Fruit fly (Drosophila melanogaster): ENCODE measurements around the gene CG11696.

Gene CG11696

DNA sequence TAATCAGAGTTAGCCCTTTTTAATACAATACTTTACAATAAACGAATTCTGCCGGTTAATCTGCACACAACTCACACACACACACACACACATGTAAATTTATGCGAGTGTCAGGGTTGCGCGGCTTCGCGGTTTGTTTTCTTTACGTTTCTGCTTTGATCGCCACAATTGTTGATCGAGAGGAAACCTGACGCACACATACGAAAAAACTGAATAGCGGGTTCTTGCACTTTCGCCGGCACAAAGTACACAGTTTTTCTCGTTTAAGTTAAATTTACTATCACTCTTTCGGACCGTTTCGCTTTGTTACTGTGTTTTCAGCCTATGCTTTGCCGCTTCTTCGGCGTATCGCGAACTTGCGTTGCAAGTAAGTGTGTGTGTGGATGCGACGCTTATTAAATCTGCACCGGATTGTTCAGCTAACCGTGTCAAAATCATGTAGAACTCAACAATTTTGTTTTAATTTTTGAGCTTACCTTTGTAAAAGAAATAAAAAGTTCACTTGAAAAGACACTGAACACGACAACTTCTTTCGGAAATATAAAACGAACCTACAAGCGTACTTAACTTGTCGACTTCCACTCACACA, 37.6 kb downstream of the CG11696 start (continued):
- TF ChIP-seq CG4820 (GFP tag; optimal IDR thresholded peaks at IDR 0.05) (no peak), CG34422 (GFP tag; IDR thresholded peaks at IDR 0.05) (0 out of 3 replicates have a peak, but pooled peaks have one; percentile 47), hb (GFP tag; IDR thresholded peaks at IDR 0.05; ENCODE audit: partially characterized antibody) (no peak), CG7928 (GFP tag; optimal IDR thresholded peaks at IDR 0.05) (no peak), CG6854 (GFP tag; optimal IDR thresholded peaks at IDR 0.05) (peak; percentile 12), Med (GFP tag) (peak; percentile 70), CG42726 (GFP tag; IDR thresholded peaks at IDR 0.05; ENCODE audit: partially characterized antibody) (no peak), nom (GFP tag; optimal IDR thresholded peaks at IDR 0.05) (peak; percentile 62), dysf (GFP tag; IDR thresholded peaks at IDR 0.05) (no peak), CG17829 (tag; optimal IDR thresholded peaks at IDR 0.05) (no peak)

DNA sequence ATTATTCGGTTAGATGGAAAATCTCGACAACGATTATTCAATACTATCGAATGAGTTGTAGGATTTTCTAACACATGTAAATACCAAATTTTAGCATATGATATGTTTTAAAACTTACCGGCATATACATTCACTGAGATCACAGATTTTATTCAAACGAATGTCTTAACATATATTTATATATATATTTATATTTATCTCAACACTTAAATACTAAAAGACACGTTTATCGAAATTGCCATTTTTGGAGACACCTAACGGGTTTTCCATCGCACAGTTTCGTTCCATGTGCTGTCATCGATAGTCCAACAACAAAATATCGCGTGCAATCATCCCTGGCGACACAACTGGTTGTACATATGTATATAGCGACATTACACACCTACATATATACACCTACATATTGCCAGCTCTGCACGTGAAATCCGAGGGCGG, 38.1 kb downstream of the CG11696 start, which contains the start of the genes CG2247 and CG1703:
CG2247 (minus strand) TSS at position 8 of the 435 bp plus-strand sequence.
CG1703 (plus strand) TSS at position 283 of the 435 bp plus-strand sequence.
- TF ChIP-seq hb (GFP tag; IDR thresholded peaks at IDR 0.05; ENCODE audit: partially characterized antibody), result peak; percentile 68; the same call in 2 of the 3 replicates
- TF ChIP-seq CG10431 (GFP tag; optimal IDR thresholded peaks at IDR 0.05), result no peak
- TF ChIP-seq CG15011 (GFP tag; optimal IDR thresholded peaks at IDR 0.05), result no peak
- TF ChIP-seq Opbp (GFP tag; IDR thresholded peaks at IDR 0.05; ENCODE audit: partially characterized antibody), result peak; percentile 76
- peak; percentile 52 for TF ChIP-seq CoRest (tag; optimal IDR thresholded peaks at IDR 0.05)
- TF ChIP-seq ap (GFP tag; IDR thresholded peaks at IDR 0.05), result no peak
- TF ChIP-seq phol (tag; optimal IDR thresholded peaks at IDR 0.05), result peak; percentile 65
- TF ChIP-seq gt (GFP tag; IDR thresholded peaks at IDR 0.05), result no peak
- peak; percentile 44; the same call in 2 of the 3 replicates for TF ChIP-seq row (GFP tag; IDR thresholded peaks at IDR 0.05)
- peak; percentile 35 for TF ChIP-seq CG15601 (tag; optimal IDR thresholded peaks at IDR 0.05)
- TF ChIP-seq CG32532 (GFP tag; IDR thresholded peaks at IDR 0.05), result no peak
- TF ChIP-seq CG5953 (GFP tag; IDR thresholded peaks at IDR 0.05), result no peak
- TF ChIP-seq unc-4 (GFP tag; IDR thresholded peaks at IDR 0.05; ENCODE audit: partially characterized antibody), result peak; percentile 89
- TF ChIP-seq bbx (GFP tag; IDR thresholded peaks at IDR 0.05; ENCODE audit: partially characterized antibody), result peak; percentile 81
- peak; percentile 72 for TF ChIP-seq cwo (GFP tag; optimal IDR thresholded peaks at IDR 0.05)
- no peak for TF ChIP-seq CG1529 (GFP tag; optimal IDR thresholded peaks at IDR 0.05)
- TF ChIP-seq twi (tag; optimal IDR thresholded peaks at IDR 0.05), result peak; percentile 52
- peak; percentile 11 for TF ChIP-seq dmrt11E (tag; optimal IDR thresholded peaks at IDR 0.05)
- TF ChIP-seq Deaf1 (tag; optimal IDR thresholded peaks at IDR 0.05), result peak; percentile 43
- no peak for TF ChIP-seq Kr (GFP tag; optimal IDR thresholded peaks at IDR 0.05)
- TF ChIP-seq Dip3 (GFP tag; optimal IDR thresholded peaks at IDR 0.05), result no peak
- TF ChIP-seq scrt (GFP tag; optimal IDR thresholded peaks at IDR 0.05), result peak; percentile 28
- TF ChIP-seq lola (GFP tag; optimal IDR thresholded peaks at IDR 0.05), result peak in 1 of 3 experiments; percentile 2
- no peak for TF ChIP-seq dimm (GFP tag; IDR thresholded peaks at IDR 0.05)
- no peak for TF ChIP-seq hkb (optimal IDR thresholded peaks at IDR 0.05)
- no peak for TF ChIP-seq hkb (GFP tag; IDR thresholded peaks at IDR 0.05)
- TF ChIP-seq Bdp1 (GFP tag; optimal IDR thresholded peaks at IDR 0.05), result no peak
- peak; percentile 38 for TF ChIP-seq Lhr (GFP tag; optimal IDR thresholded peaks at IDR 0.05)
- peak; percentile 63 for TF ChIP-seq CG12391 (tag; optimal IDR thresholded peaks at IDR 0.05)
- no peak for TF ChIP-seq cas (GFP tag; IDR thresholded peaks at IDR 0.05)
- TF ChIP-seq tll (GFP tag; optimal IDR thresholded peaks at IDR 0.05), result peak in 1 of 2 experiments; percentile 51
- peak; percentile 45 for TF ChIP-seq CG2129 (GFP tag; IDR thresholded peaks at IDR 0.05; ENCODE audit: partially characterized antibody)
- TF ChIP-seq knrl (GFP tag; IDR thresholded peaks at IDR 0.05; ENCODE audit: partially characterized antibody), result peak; percentile 88
- peak; percentile 75 for TF ChIP-seq CG42726 (GFP tag; IDR thresholded peaks at IDR 0.05; ENCODE audit: partially characterized antibody)
- TF ChIP-seq Chrac-16 (GFP tag; optimal IDR thresholded peaks at IDR 0.05), result no peak
- peak in 1 of 2 experiments; percentile 45 for TF ChIP-seq insv (GFP tag; optimal IDR thresholded peaks at IDR 0.05)
- no peak for TF ChIP-seq slou (GFP tag; optimal IDR thresholded peaks at IDR 0.05)
- TF ChIP-seq CG2116 (GFP tag; optimal IDR thresholded peaks at IDR 0.05), result peak; percentile 98
- TF ChIP-seq Nf-YC (tag; optimal IDR thresholded peaks at IDR 0.05), result peak; percentile 60

All from whole organism, embryonic.